Worm (Caenorhabditis elegans): Measurements from ENCODE around the gene M176.9.

Gene M176.9

ce11 chrII:9421969-9422368, 10.6 kb upstream of the M176.9 start, which contains the start of gene M176.11:
Gene M176.11, plus strand, starts transcription at chrII:9422269.
- TF ChIP-seq hmg-4 (GFP tag; optimal IDR thresholded peaks at IDR 0.05) (no peak), ama-1 (optimal IDR thresholded peaks at IDR 0.05) (no peak), flt-1 (GFP tag; IDR thresholded peaks at IDR 0.05) (no peak), ets-7 (tag; optimal IDR thresholded peaks at IDR 0.05) (no peak), sea-1 (GFP tag; conservative IDR thresholded peaks at IDR 0.05) (no peak), ceh-13 (GFP tag; optimal IDR thresholded peaks at IDR 0.05) (no peak), scrt-1 (GFP tag; IDR thresholded peaks at IDR 0.05) (no peak), tra-4 (tag; optimal IDR thresholded peaks at IDR 0.05) (no peak), aly-1 (tag; optimal IDR thresholded peaks at IDR 0.05) (no peak), ceh-36 (tag; optimal IDR thresholded peaks at IDR 0.05) (no peak), hnd-1 (tag; optimal IDR thresholded peaks at IDR 0.05) (no peak), F13C5.2 (tag; optimal IDR thresholded peaks at IDR 0.05) (no peak), pes-1 (GFP tag; IDR thresholded peaks at IDR 0.05) (no peak), hmbx-1 (tag; optimal IDR thresholded peaks at IDR 0.05) (no peak), tbx-37 (GFP tag; conservative IDR thresholded peaks at IDR 0.05) (no peak)

DNA sequence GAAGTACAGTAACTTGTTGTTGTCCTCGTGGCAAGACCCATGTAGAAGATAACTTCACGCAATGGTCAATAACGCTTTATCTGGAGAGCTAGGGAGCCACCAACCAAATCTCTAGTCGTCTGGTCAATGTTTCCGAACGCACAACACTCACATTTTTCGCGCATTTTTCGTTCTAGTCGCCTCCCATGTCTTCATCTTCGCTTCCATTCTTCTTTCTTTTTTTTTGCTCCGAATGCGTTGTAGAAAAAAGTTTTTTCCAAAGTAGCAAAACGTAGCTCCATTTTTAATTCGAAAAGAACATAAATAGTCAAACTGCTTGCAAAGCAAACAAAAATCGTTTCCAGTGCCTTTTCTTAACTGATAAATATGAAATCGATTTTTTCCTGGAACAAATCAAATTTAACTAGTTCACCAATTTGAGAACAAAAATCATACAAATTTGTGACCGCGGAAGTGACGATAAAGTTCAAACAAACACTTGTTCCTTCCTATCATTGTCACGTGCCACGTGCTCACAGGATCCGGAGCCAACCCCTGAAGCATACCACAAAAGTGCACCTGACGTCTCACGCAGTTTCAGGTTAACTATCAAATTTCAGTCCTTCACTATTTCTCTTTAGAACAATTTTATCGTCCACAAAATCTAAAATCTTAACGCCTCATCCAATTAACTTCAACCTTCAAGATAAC, 7.6 kb upstream of the M176.9 start:
- TF ChIP-seq ama-1 (optimal IDR thresholded peaks at IDR 0.05) (no peak), sea-1 (GFP tag; conservative IDR thresholded peaks at IDR 0.05) (no peak), B0310.2 (tag; optimal IDR thresholded peaks at IDR 0.05) (no peak), pes-1 (GFP tag; IDR thresholded peaks at IDR 0.05) (no peak), tbx-11 (GFP tag; IDR thresholded peaks at IDR 0.05) (no peak), aly-1 (tag; optimal IDR thresholded peaks at IDR 0.05) (no peak), ceh-36 (tag; optimal IDR thresholded peaks at IDR 0.05) (no peak), flt-1 (GFP tag; IDR thresholded peaks at IDR 0.05) (no peak), ets-7 (tag; optimal IDR thresholded peaks at IDR 0.05) (no peak), tra-4 (tag; optimal IDR thresholded peaks at IDR 0.05) (no peak), hmbx-1 (tag; optimal IDR thresholded peaks at IDR 0.05) (no peak), tbx-37 (GFP tag; conservative IDR thresholded peaks at IDR 0.05) (no peak), ceh-13 (GFP tag; optimal IDR thresholded peaks at IDR 0.05) (no peak), hnd-1 (tag; optimal IDR thresholded peaks at IDR 0.05) (no peak)

- TF ChIP-seq hmbx-1 (tag; optimal IDR thresholded peaks at IDR 0.05) = no peak
- TF ChIP-seq ceh-13 (GFP tag; optimal IDR thresholded peaks at IDR 0.05) = no peak
- TF ChIP-seq ceh-36 (tag; optimal IDR thresholded peaks at IDR 0.05) = no peak
- no peak for TF ChIP-seq hnd-1 (tag; optimal IDR thresholded peaks at IDR 0.05)
- no peak for TF ChIP-seq sea-1 (GFP tag; conservative IDR thresholded peaks at IDR 0.05)
- no peak for TF ChIP-seq F13C5.2 (tag; optimal IDR thresholded peaks at IDR 0.05)
- TF ChIP-seq tra-4 (tag; optimal IDR thresholded peaks at IDR 0.05) = no peak
Observed at ce11 chrII:9418065-9418567, 6.7 kb upstream of the M176.9 start, which contains the start of the genes M176.4 and M176.16. Gene M176.4, plus strand, starts transcription at chrII:9418365. Gene M176.16, plus strand, starts transcription at chrII:9418517.

DNA sequence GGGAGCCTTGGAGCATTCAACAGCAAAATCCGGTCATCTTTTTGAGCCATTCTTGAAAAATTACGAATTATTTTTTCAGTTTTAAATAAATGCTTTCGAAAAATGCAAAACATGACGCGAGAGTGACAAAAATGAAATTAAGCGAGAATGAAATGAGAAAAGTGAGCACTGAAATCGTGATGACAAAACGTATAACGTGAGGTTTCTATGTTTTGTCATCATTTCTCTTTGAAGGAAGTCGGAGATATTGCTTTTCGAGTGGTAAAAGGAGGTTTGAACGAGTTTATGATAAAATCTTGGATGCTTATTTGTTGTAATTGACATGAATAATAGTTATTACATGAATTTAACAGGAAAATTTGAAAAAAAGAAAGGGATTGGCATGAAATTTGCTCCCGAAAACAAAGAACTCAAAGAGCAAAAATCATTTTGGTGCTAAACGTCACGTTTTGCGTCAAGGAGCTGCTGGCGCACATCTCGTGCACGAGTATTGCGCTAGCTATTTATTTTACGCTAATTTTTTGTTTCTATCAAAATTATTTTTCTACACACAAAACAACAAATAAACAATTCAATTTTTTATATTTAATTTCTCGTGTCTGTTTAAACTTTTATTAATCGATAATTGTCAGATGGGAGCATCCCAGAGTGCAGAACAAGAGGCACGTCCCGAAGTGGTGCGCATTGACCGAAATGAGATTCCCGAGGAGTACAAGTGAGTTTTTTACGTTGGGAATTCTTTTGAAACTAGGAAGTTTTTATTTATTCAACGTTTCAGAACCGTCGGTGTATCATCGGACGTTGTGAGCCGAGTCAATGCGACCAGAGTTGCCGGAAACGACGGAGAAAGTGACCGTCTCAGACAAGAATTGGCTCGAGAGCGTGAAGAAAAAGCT, 5.2 kb upstream of the M176.9 start, which contains the start of the genes gss-1 and chch-3:
Gene gss-1 (minus strand): TSS at position 51 of the 896 bp plus-strand sequence.
Gene chch-3 (plus strand): TSS at position 633 of the 896 bp plus-strand sequence.
- TF ChIP-seq B0310.2 (tag; optimal IDR thresholded peaks at IDR 0.05) (no peak), sea-1 (GFP tag; conservative IDR thresholded peaks at IDR 0.05) (no peak), hmbx-1 (tag; optimal IDR thresholded peaks at IDR 0.05) (no peak), tbx-37 (GFP tag; conservative IDR thresholded peaks at IDR 0.05) (no peak), hnd-1 (tag; optimal IDR thresholded peaks at IDR 0.05) (no peak)

DNA sequence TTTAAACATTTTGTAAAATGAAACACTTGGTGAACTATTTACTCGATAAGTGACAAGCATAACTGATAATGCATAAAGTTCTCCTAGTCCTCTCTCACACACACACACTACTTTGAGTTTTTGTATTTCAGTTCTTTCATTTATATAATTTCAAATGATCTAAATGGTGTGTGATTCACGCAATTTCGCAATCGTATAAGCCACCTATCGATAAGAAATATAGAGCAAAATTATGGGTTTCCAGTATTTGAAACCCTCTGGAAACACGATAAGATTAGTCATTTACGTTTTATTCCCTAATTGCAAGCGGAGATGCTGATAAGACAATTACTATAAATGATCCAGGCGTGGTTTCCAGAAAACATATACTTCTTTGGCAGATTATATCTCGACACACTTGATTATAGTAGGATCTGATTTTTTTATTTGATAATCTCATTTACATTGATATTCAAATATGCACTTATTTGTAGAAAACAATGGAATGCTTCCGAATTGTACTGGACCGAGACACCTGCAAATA, 750 bp upstream of the M176.9 start, which contains the start of gene arrd-3:
Gene arrd-3 (plus strand): TSS at position 473 of the 523 bp plus-strand sequence.
- TF ChIP-seq F13C5.2 (tag; optimal IDR thresholded peaks at IDR 0.05) (no peak), flt-1 (GFP tag; IDR thresholded peaks at IDR 0.05) (no peak), ama-1 (optimal IDR thresholded peaks at IDR 0.05) (no peak), B0310.2 (tag; optimal IDR thresholded peaks at IDR 0.05) (no peak), hmbx-1 (tag; optimal IDR thresholded peaks at IDR 0.05) (no peak), tbx-37 (GFP tag; conservative IDR thresholded peaks at IDR 0.05) (no peak), tbx-11 (GFP tag; IDR thresholded peaks at IDR 0.05) (no peak), ceh-13 (GFP tag; optimal IDR thresholded peaks at IDR 0.05) (no peak)

DNA sequence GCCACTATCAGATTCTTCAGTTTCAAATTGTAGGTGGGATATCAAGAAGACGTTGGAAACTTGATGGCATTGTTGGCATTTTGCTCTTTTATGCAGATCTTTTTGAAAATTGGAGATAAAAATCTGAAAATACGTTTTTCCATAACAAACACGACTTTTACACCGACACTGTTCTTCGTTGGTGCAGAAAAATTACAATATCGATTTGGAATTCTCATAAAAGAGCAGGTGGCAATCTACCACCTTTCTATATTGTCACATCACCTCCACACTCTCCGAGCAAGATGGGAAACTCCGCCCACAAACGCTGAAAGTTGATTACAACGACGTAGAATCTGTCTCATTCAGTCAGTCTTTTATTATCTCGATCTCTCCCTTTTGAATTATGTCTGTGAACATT, 3.9 kb downstream of the M176.9 start, which contains the start of gene arrd-2:
Gene arrd-2 (plus strand): TSS at position 301 of the 400 bp plus-strand sequence.
- TF ChIP-seq scrt-1 (GFP tag; IDR thresholded peaks at IDR 0.05) (no peak), B0310.2 (tag; optimal IDR thresholded peaks at IDR 0.05) (no peak), sea-1 (GFP tag; conservative IDR thresholded peaks at IDR 0.05) (no peak)

DNA sequence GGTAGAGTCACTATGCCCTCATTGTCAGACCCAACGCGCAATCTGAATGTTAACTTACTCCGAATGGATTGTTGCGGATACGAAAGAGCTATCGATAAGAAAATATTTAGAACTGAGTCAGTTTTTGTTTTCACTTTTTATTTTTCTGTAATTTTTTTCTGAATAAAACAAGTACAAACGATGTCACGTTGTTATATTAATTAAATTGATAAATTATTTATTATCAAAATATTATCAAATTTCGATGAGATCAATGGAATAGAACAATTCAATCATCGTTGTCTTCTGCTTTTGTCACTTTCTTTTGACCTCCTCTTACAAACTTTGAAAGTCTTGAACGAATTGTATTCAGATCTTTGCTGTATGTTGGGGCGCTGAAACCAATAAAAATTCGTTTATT, 4.4 kb downstream of the M176.9 start, which contains the start of gene mpz-6:
Gene mpz-6 (minus strand): TSS at position 101 of the 400 bp plus-strand sequence.
- no peak for TF ChIP-seq ets-7 (tag; optimal IDR thresholded peaks at IDR 0.05)
- no peak for TF ChIP-seq scrt-1 (GFP tag; IDR thresholded peaks at IDR 0.05)
- TF ChIP-seq sea-1 (GFP tag; conservative IDR thresholded peaks at IDR 0.05) = no peak
- TF ChIP-seq ama-1 (optimal IDR thresholded peaks at IDR 0.05) = no peak
- no peak for TF ChIP-seq flt-1 (GFP tag; IDR thresholded peaks at IDR 0.05)
